Worm (Caenorhabditis elegans): Measurements from ENCODE around the gene C25E10.17.

C25E10.17 gene

ce11 chrV:9094060-9094628, 46.7 kb upstream of the C25E10.17 start (continued):
- TF ChIP-seq hlh-4 (tag; optimal IDR thresholded peaks at IDR 0.05), result no peak
- peak; percentile 93 for TF ChIP-seq nhr-71 (tag; optimal IDR thresholded peaks at IDR 0.05)
- TF ChIP-seq skn-1 (tag; optimal IDR thresholded peaks at IDR 0.05), result peak; percentile 56
- TF ChIP-seq nhr-20 (tag; optimal IDR thresholded peaks at IDR 0.05), result peak; percentile 96
- TF ChIP-seq mdl-1 (tag; optimal IDR thresholded peaks at IDR 0.05), result peak in 1 of 2 experiments; percentile 95
- TF ChIP-seq elt-2 (tag; optimal IDR thresholded peaks at IDR 0.05), result peak; percentile 82
- no peak for TF ChIP-seq alr-1 (tag; optimal IDR thresholded peaks at IDR 0.05; ENCODE audit: borderline replicate concordance)
- TF ChIP-seq ama-1 (optimal IDR thresholded peaks at IDR 0.05), result peak; percentile 26
- no peak for TF ChIP-seq zag-1 (tag; optimal IDR thresholded peaks at IDR 0.05)
- peak; percentile 59 to 64 for TF ChIP-seq lsy-2 (tag; optimal IDR thresholded peaks at IDR 0.05)
- no peak for TF ChIP-seq nhr-84 (tag; optimal IDR thresholded peaks at IDR 0.05)
- peak in 2 of 3 experiments; percentile 17 to 31 for TF ChIP-seq dpl-1 (GFP tag; optimal IDR thresholded peaks at IDR 0.05)
- no peak for TF ChIP-seq unc-86 (tag; optimal IDR thresholded peaks at IDR 0.05)
- peak; percentile 75 for TF ChIP-seq irx-1 (tag; optimal IDR thresholded peaks at IDR 0.05)
- TF ChIP-seq C34B4.2 (tag; optimal IDR thresholded peaks at IDR 0.05), result no peak
- peak in 1 of 2 experiments; percentile 10 for TF ChIP-seq ztf-11 (tag; optimal IDR thresholded peaks at IDR 0.05)
- peak; percentile 66 for TF ChIP-seq xbp-1 (tag; optimal IDR thresholded peaks at IDR 0.05)
- TF ChIP-seq fkh-4 (tag; optimal IDR thresholded peaks at IDR 0.05; ENCODE audit: borderline replicate concordance), result no peak
- TF ChIP-seq ceh-88 (GFP tag; IDR thresholded peaks at IDR 0.05), result peak; percentile 50; the same call in 1 of the 2 replicates
- peak; percentile 68 for TF ChIP-seq rnt-1 (tag; optimal IDR thresholded peaks at IDR 0.05)
- TF ChIP-seq ceh-63 (GFP tag; optimal IDR thresholded peaks at IDR 0.05), result no peak
- no peak for TF ChIP-seq vab-15 (tag; optimal IDR thresholded peaks at IDR 0.05)
- no peak for TF ChIP-seq ces-1 (GFP tag; optimal IDR thresholded peaks at IDR 0.05)
- TF ChIP-seq egl-13 (tag; optimal IDR thresholded peaks at IDR 0.05), result peak; percentile 29
- peak; percentile 35 for TF ChIP-seq lin-39 (tag; optimal IDR thresholded peaks at IDR 0.05)
- peak; percentile 56 for TF ChIP-seq fkh-8 (tag; optimal IDR thresholded peaks at IDR 0.05)
- peak; percentile 51 for TF ChIP-seq mep-1 (tag; optimal IDR thresholded peaks at IDR 0.05)
- no peak for TF ChIP-seq efl-3 (GFP tag; optimal IDR thresholded peaks at IDR 0.05)
- peak; percentile 18 for TF ChIP-seq jun-1 (tag; optimal IDR thresholded peaks at IDR 0.05)
- TF ChIP-seq nhr-12 (tag; optimal IDR thresholded peaks at IDR 0.05), result no peak
- TF ChIP-seq C04F5.9 (tag; optimal IDR thresholded peaks at IDR 0.05), result no peak
- TF ChIP-seq mef-2 (tag; optimal IDR thresholded peaks at IDR 0.05), result peak; percentile 11
- peak; percentile 28 for TF ChIP-seq pax-3 (tag; optimal IDR thresholded peaks at IDR 0.05)
- peak; percentile 89 for TF ChIP-seq lin-14 (GFP tag; optimal IDR thresholded peaks at IDR 0.05)
- no peak for TF ChIP-seq F16B12.6 (tag; optimal IDR thresholded peaks at IDR 0.05)

ce11 chrV:9092209-9092608, 44.8 kb upstream of the C25E10.17 start, which contains the start of gene T27E4.1:
Gene T27E4.1, plus strand, starts transcription at chrV:9092345.
- TF ChIP-seq lin-14 (GFP tag; optimal IDR thresholded peaks at IDR 0.05), result peak; percentile 63
- TF ChIP-seq F16B12.6 (tag; optimal IDR thresholded peaks at IDR 0.05), result no peak

ce11 chrV:9090824-9091798, 43.7 kb upstream of the C25E10.17 start:
- TF ChIP-seq snpc-4 (tag; optimal IDR thresholded peaks at IDR 0.05), result peak; percentile 40
